Worm (Caenorhabditis elegans) whole organism, L4 larva: ENCODE data around the gene ttr-49.

Source experiments
- ama-1 ChIP-seq: fragments of 150-350 bp; optimal IDR thresholded peaks from 2 replicates; lab custom pipeline; 2014; ENCODE audit warnings: inconsistent platforms, mixed read lengths
- lin-15B ChIP-seq: fragments of 150-350 bp; sonication (generic microtip); optimal IDR thresholded peaks from 3 replicates; lab custom pipeline; 2014; ENCODE audit warnings: missing biosample characterization, missing genetic modification characterization

DNA sequence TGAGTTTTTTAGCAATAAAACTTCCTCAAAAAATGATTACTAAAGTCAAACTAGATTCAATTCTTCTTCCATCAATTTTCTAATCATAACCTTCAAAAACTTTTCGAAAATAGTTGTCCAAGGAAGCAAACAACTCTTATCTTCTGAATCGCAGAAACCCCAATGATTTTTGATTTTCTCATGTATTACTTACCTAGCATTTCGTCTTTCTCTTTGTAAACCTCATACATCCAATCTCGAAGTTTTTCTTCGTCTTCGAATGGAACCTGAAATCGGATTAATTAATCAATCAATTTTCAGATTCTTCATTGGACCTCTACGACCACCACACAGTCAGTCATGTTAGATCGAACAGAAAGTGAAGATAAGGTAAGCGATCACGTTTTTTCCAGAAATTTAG, 27.6 kb downstream of the ttr-49 start, which contains the start of gene K07B1.4:
- no peak for TF ChIP-seq lin-15B
- no peak for TF ChIP-seq ama-1 (lab: Kevin White, UChicago)
